Fruit fly (Drosophila melanogaster): Measurements from ENCODE around the gene CG42564.

Gene CG42564

dm6 chr3R:6401522-6401844 is 27.2 kb downstream of the CG42564 start:
- TF ChIP-seq Myc (optimal IDR thresholded peaks at IDR 0.05) (no peak), insv (optimal IDR thresholded peaks at IDR 0.05) (no peak), Sin3A (optimal IDR thresholded peaks at IDR 0.05) (no peak), h (optimal IDR thresholded peaks at IDR 0.05) (no peak), psq (optimal IDR thresholded peaks at IDR 0.05) (no peak), ttk (optimal IDR thresholded peaks at IDR 0.05) (no peak)

- TF ChIP-seq Myc (optimal IDR thresholded peaks at IDR 0.05) (no peak), h (optimal IDR thresholded peaks at IDR 0.05) (no peak)
Measured at dm6 chr3R:6402522-6403171, 28.4 kb downstream of the CG42564 start.

- no peak for TF ChIP-seq ttk (optimal IDR thresholded peaks at IDR 0.05)
- TF ChIP-seq h (optimal IDR thresholded peaks at IDR 0.05): no peak
- no peak for TF ChIP-seq psq (optimal IDR thresholded peaks at IDR 0.05)
- no peak for TF ChIP-seq Myc (optimal IDR thresholded peaks at IDR 0.05)
- TF ChIP-seq Sin3A (optimal IDR thresholded peaks at IDR 0.05): no peak
- no peak for TF ChIP-seq insv (optimal IDR thresholded peaks at IDR 0.05)
Measured at dm6 chr3R:6403674-6404073, 29.4 kb downstream of the CG42564 start.

- TF ChIP-seq Myc (optimal IDR thresholded peaks at IDR 0.05): no peak
- TF ChIP-seq ttk (optimal IDR thresholded peaks at IDR 0.05): no peak
- no peak for TF ChIP-seq Sin3A (optimal IDR thresholded peaks at IDR 0.05)
- TF ChIP-seq psq (optimal IDR thresholded peaks at IDR 0.05): no peak
- TF ChIP-seq h (optimal IDR thresholded peaks at IDR 0.05): no peak
- no peak for TF ChIP-seq insv (optimal IDR thresholded peaks at IDR 0.05)
Measured at dm6 chr3R:6404174-6404573, 29.9 kb downstream of the CG42564 start.

dm6 chr3R:6405239-6405638 is 31.0 kb downstream of the CG42564 start:
- no peak for TF ChIP-seq psq (optimal IDR thresholded peaks at IDR 0.05)
- no peak for TF ChIP-seq Myc (optimal IDR thresholded peaks at IDR 0.05)
- no peak for TF ChIP-seq insv (optimal IDR thresholded peaks at IDR 0.05)
- no peak for TF ChIP-seq Sin3A (optimal IDR thresholded peaks at IDR 0.05)
- TF ChIP-seq h (optimal IDR thresholded peaks at IDR 0.05): no peak
- no peak for TF ChIP-seq ttk (optimal IDR thresholded peaks at IDR 0.05)

dm6 chr3R:6405674-6406565 is 31.6 kb downstream of the CG42564 start, which contains the start of gene Dmtn:
Gene Dmtn, minus strand, starts transcription at chr3R:6405895.
- TF ChIP-seq Sin3A (optimal IDR thresholded peaks at IDR 0.05) (no peak), insv (optimal IDR thresholded peaks at IDR 0.05) (no peak), h (optimal IDR thresholded peaks at IDR 0.05) (no peak), Myc (optimal IDR thresholded peaks at IDR 0.05) (no peak), ttk (optimal IDR thresholded peaks at IDR 0.05) (no peak), psq (optimal IDR thresholded peaks at IDR 0.05) (peak; percentile 86)

- TF ChIP-seq Sin3A (optimal IDR thresholded peaks at IDR 0.05) (no peak), psq (optimal IDR thresholded peaks at IDR 0.05) (peak; percentile 92)
Measured at dm6 chr3R:6406566-6407098, 32.4 kb downstream of the CG42564 start, which contains the start of gene gpp. Gene gpp, plus strand, starts transcription at chr3R:6406855.

- TF ChIP-seq insv (optimal IDR thresholded peaks at IDR 0.05) (no peak), psq (optimal IDR thresholded peaks at IDR 0.05) (no peak), Myc (optimal IDR thresholded peaks at IDR 0.05) (no peak)
Measured at dm6 chr3R:6407544-6407943, 33.3 kb downstream of the CG42564 start.

- TF ChIP-seq Myc (optimal IDR thresholded peaks at IDR 0.05) (no peak), insv (optimal IDR thresholded peaks at IDR 0.05) (no peak), ttk (optimal IDR thresholded peaks at IDR 0.05) (no peak)
Measured at dm6 chr3R:6408467-6408866, 34.2 kb downstream of the CG42564 start.

- TF ChIP-seq h (optimal IDR thresholded peaks at IDR 0.05) (no peak), ttk (optimal IDR thresholded peaks at IDR 0.05) (no peak), psq (optimal IDR thresholded peaks at IDR 0.05) (no peak), Sin3A (optimal IDR thresholded peaks at IDR 0.05) (no peak)
Measured at dm6 chr3R:6409153-6409571, 34.9 kb downstream of the CG42564 start.

dm6 chr3R:6410412-6411225 is 36.3 kb downstream of the CG42564 start:
- no peak for TF ChIP-seq ttk (optimal IDR thresholded peaks at IDR 0.05)
- TF ChIP-seq insv (optimal IDR thresholded peaks at IDR 0.05): no peak
- no peak for TF ChIP-seq Myc (optimal IDR thresholded peaks at IDR 0.05)
- TF ChIP-seq h (optimal IDR thresholded peaks at IDR 0.05): no peak
- no peak for TF ChIP-seq Sin3A (optimal IDR thresholded peaks at IDR 0.05)
- TF ChIP-seq psq (optimal IDR thresholded peaks at IDR 0.05): no peak
